Worm (Caenorhabditis elegans): Measurements from ENCODE around the gene col-105.

ce11 chrIV:1390102-1390501, 31.1 kb upstream of the col-105 start:
- TF ChIP-seq unc-39 (tag; optimal IDR thresholded peaks at IDR 0.05) (no peak), elt-3 (tag; optimal IDR thresholded peaks at IDR 0.05) (no peak), nhr-237 (tag; optimal IDR thresholded peaks at IDR 0.05) (no peak), nhr-28 (tag; optimal IDR thresholded peaks at IDR 0.05) (no peak), unc-62 (GFP tag; optimal IDR thresholded peaks at IDR 0.05) (no peak), snpc-4 (tag; optimal IDR thresholded peaks at IDR 0.05) (no peak)

Data from whole organism, mixed stage, embryonic.